Fruit fly (Drosophila melanogaster) whole organism, embryonic: ENCODE data around the gene baf.
A peak's percentile ranks its signal among the peaks of the same experiment; 100 is the strongest.

ENCODE experiments used
- Ada2b ChIP-seq: fragments of 200-800 bp; sonication (Bioruptor generic); IDR thresholded peaks from 2 replicates; pipeline ENCODE4 v1.3.6; 2022; ENCODE audit warnings: missing biosample characterization, missing genetic modification characterization
- CG11504 ChIP-seq: fragments of 200-800 bp; sonication (Bioruptor generic); optimal IDR thresholded peaks from 3 replicates; lab custom pipeline; 2019; ENCODE audit warnings: missing biosample characterization, mild to moderate bottlenecking, missing genetic modification characterization, moderate library complexity
- CG11723 ChIP-seq: fragments of 200-800 bp; sonication (Bioruptor generic); optimal IDR thresholded peaks from 2 replicates; lab custom pipeline; 2017; ENCODE audit warnings: missing biosample characterization, mild to moderate bottlenecking, missing genetic modification characterization
- CG12391 ChIP-seq: fragments of 200-800 bp; sonication (Bioruptor generic); optimal IDR thresholded peaks from 3 replicates; lab custom pipeline; 2018; ENCODE audit warnings: missing biosample characterization, mild to moderate bottlenecking, missing genetic modification characterization, moderate library complexity
- CG13775 ChIP-seq: fragments of 200-800 bp; sonication (Bioruptor generic); optimal IDR thresholded peaks from 3 replicates; lab custom pipeline; 2017; ENCODE audit warnings: missing biosample characterization, mild to moderate bottlenecking, missing genetic modification characterization
- CG17385 ChIP-seq: fragments of 200-800 bp; sonication (Bioruptor generic); optimal IDR thresholded peaks from 3 replicates; lab custom pipeline; 2018; ENCODE audit warnings: missing biosample characterization, mild to moderate bottlenecking, missing genetic modification characterization
- CG17912 ChIP-seq: fragments of 200-800 bp; sonication (Bioruptor generic); optimal IDR thresholded peaks from 2 replicates; lab custom pipeline; 2018; ENCODE audit warnings: missing biosample characterization, mild to moderate bottlenecking, missing genetic modification characterization
- CG1832 ChIP-seq: fragments of 200-800 bp; sonication (Bioruptor generic); optimal IDR thresholded peaks from 2 replicates; lab custom pipeline; 2017; ENCODE audit warnings: missing biosample characterization, mild to moderate bottlenecking, missing genetic modification characterization, inconsistent platforms
- CG2202 ChIP-seq: fragments of 200-800 bp; sonication (Bioruptor generic); optimal IDR thresholded peaks from 2 replicates; lab custom pipeline; 2018; ENCODE audit warnings: missing biosample characterization, mild to moderate bottlenecking, missing genetic modification characterization
- CG33557 ChIP-seq: fragments of 200-800 bp; sonication (Bioruptor generic); optimal IDR thresholded peaks from 2 replicates; lab custom pipeline; 2019; ENCODE audit warnings: missing biosample characterization, mild to moderate bottlenecking, missing genetic modification characterization, moderate library complexity
- CG4617 ChIP-seq: fragments of 200-800 bp; sonication (Bioruptor generic); optimal IDR thresholded peaks from 3 replicates; lab custom pipeline; 2016; ENCODE audit warnings: missing biosample characterization, missing genetic modification characterization, borderline replicate concordance
- CG6175 ChIP-seq: fragments of 200-800 bp; sonication (Bioruptor generic); IDR thresholded peaks from 3 replicates; pipeline ENCODE4 v1.3.6; 2022; ENCODE audit warnings: missing biosample characterization, missing genetic modification characterization
- CG6683 ChIP-seq: fragments of 200-800 bp; sonication (Bioruptor generic); optimal IDR thresholded peaks from 2 replicates; lab custom pipeline; 2017; ENCODE audit warnings: missing biosample characterization, mild to moderate bottlenecking, missing genetic modification characterization, missing genetic modification reagents
- CG7987 ChIP-seq: fragments of 200-800 bp; sonication (Bioruptor generic); optimal IDR thresholded peaks from 2 replicates; lab custom pipeline; 2018; ENCODE audit warnings: missing biosample characterization, mild to moderate bottlenecking, missing genetic modification characterization, moderate library complexity
- CG8765 ChIP-seq: fragments of 200-800 bp; sonication (Bioruptor generic); IDR thresholded peaks from 2 replicates; pipeline ENCODE4 v1.3.6; 2022; ENCODE audit warnings: missing biosample characterization, missing genetic modification characterization
- CG9932 ChIP-seq: fragments of 200-800 bp; sonication (Bioruptor generic); IDR thresholded peaks from 2 replicates; pipeline ENCODE4 v1.3.6; 2022; ENCODE audit warnings: missing biosample characterization, missing genetic modification characterization
- CrebB ChIP-seq: fragments of 200-800 bp; sonication (Bioruptor generic); optimal IDR thresholded peaks from 3 replicates; lab custom pipeline; 2018; ENCODE audit warnings: missing biosample characterization, mild to moderate bottlenecking, missing genetic modification characterization
- Dad ChIP-seq: fragments of 200-800 bp; sonication (Bioruptor generic); optimal IDR thresholded peaks from 3 replicates; lab custom pipeline; 2016; ENCODE audit warnings: missing biosample characterization, missing genetic modification characterization
- Dref ChIP-seq: fragments of 200-800 bp; sonication (Bioruptor generic); IDR thresholded peaks from 2 replicates; pipeline ENCODE4 v1.3.6; 2022; ENCODE audit warnings: missing biosample characterization, missing genetic modification characterization
- Drgx ChIP-seq: fragments of 200-800 bp; sonication (Bioruptor generic); IDR thresholded peaks from 2 replicates; pipeline ENCODE4 v1.3.6; 2022; ENCODE audit warnings: missing biosample characterization, missing genetic modification characterization
- Eip74EF ChIP-seq, 2 experiments: fragments of 200-800 bp in 1 of 2; fragments of >200 bp in 1 of 2; sonication (Bioruptor generic) in 1 of 2; optimal IDR thresholded peaks; 2 replicates each; lab custom pipeline; 2017 to 2019; ENCODE audit warnings: missing biosample characterization in 2 of 2, missing genetic modification characterization in 2 of 2, mild to moderate bottlenecking in 1 of 2, moderate library complexity in 1 of 2
- Ets65A ChIP-seq: fragments of 200-800 bp; sonication (Bioruptor generic); peaks from one replicate; lab custom pipeline; 2016; ENCODE audit warnings: missing biosample characterization, missing genetic modification characterization
- Fer2 ChIP-seq: fragments of 200-800 bp; sonication (Bioruptor generic); optimal IDR thresholded peaks from 2 replicates; lab custom pipeline; 2018; ENCODE audit warnings: missing biosample characterization, mild to moderate bottlenecking, missing genetic modification characterization, moderate library complexity
- HLH54F ChIP-seq: fragments of 200-800 bp; sonication (Bioruptor generic); optimal IDR thresholded peaks from 3 replicates; lab custom pipeline; 2016; ENCODE audit warnings: missing biosample characterization, missing genetic modification characterization
- Hsf ChIP-seq: fragments of 200-800 bp; sonication (Bioruptor generic); optimal IDR thresholded peaks from 3 replicates; lab custom pipeline; 2016; ENCODE audit warnings: missing biosample characterization, missing genetic modification characterization
- Jarid2 ChIP-seq: fragments of 200-800 bp; sonication (Bioruptor generic); optimal IDR thresholded peaks from 3 replicates; lab custom pipeline; 2017; ENCODE audit warnings: mild to moderate bottlenecking, missing biosample characterization, missing genetic modification reagents, missing genetic modification characterization
- Max ChIP-seq: fragments of 200-800 bp; sonication (Bioruptor generic); optimal IDR thresholded peaks from 2 replicates; lab custom pipeline; 2016; ENCODE audit warnings: missing biosample characterization, mild to moderate bottlenecking, missing genetic modification characterization
- Nf-YC ChIP-seq: fragments of 200-800 bp; optimal IDR thresholded peaks from 3 replicates; lab custom pipeline; 2019; ENCODE audit warnings: missing biosample characterization, mild to moderate bottlenecking, missing genetic modification characterization, moderate library complexity
- Scr ChIP-seq: fragments of 200-800 bp; sonication (Bioruptor generic); IDR thresholded peaks from 2 replicates; pipeline ENCODE4 v1.3.6; 2022; ENCODE audit warnings: missing biosample characterization, missing genetic modification characterization; ENCODE audit not compliant: partially characterized antibody
- Usf ChIP-seq: fragments of 200-800 bp; sonication (Bioruptor generic); optimal IDR thresholded peaks from 2 replicates; lab custom pipeline; 2017; ENCODE audit warnings: missing genotype, missing biosample characterization, missing genetic modification characterization
- aop ChIP-seq: fragments of 200-800 bp; sonication (Bioruptor generic); IDR thresholded peaks from 2 replicates; pipeline ENCODE4 v1.3.6; 2022; ENCODE audit warnings: missing biosample characterization, missing genetic modification characterization
- bcd ChIP-seq: fragments of 200-800 bp; sonication (Bioruptor generic); optimal IDR thresholded peaks from 2 replicates; lab custom pipeline; 2017; ENCODE audit warnings: missing biosample characterization, mild to moderate bottlenecking, missing genetic modification characterization
- chm ChIP-seq: fragments of 200-800 bp; sonication (Bioruptor generic); IDR thresholded peaks from 2 replicates; pipeline ENCODE4 v1.3.6; 2022; ENCODE audit warnings: missing biosample characterization, missing genetic modification characterization
- crp ChIP-seq, 2 experiments: fragments of 200-800 bp; sonication (Bioruptor generic); optimal IDR thresholded peaks; 2 replicates in 1 of 2; 3 replicates in 1 of 2; lab custom pipeline; 2017; ENCODE audit warnings: missing biosample characterization in 2 of 2, missing genetic modification characterization in 2 of 2, mild to moderate bottlenecking in 1 of 2, moderate library complexity in 1 of 2
- dan ChIP-seq: fragments of 200-800 bp; sonication (Bioruptor generic); IDR thresholded peaks from 2 replicates; pipeline ENCODE4 v1.3.6; 2022; ENCODE audit warnings: missing biosample characterization, missing genetic modification characterization
- fd3F ChIP-seq: fragments of 200-800 bp; sonication (Bioruptor generic); optimal IDR thresholded peaks from 2 replicates; lab custom pipeline; 2018; ENCODE audit warnings: missing biosample characterization, mild to moderate bottlenecking, missing genetic modification characterization, moderate library complexity
- gem ChIP-seq: fragments of 200-800 bp; sonication (Bioruptor generic); optimal IDR thresholded peaks from 2 replicates; lab custom pipeline; 2019; ENCODE audit warnings: missing biosample characterization, mild to moderate bottlenecking, missing genetic modification characterization, moderate library complexity
- gsb ChIP-seq: fragments of 200-800 bp; sonication (Bioruptor generic); IDR thresholded peaks from 2 replicates; pipeline ENCODE4 v1.3.6; 2022; ENCODE audit warnings: missing biosample characterization, missing genetic modification characterization
- gsb-n ChIP-seq: fragments of 200-800 bp; sonication (Bioruptor generic); optimal IDR thresholded peaks from 3 replicates; lab custom pipeline; 2018; ENCODE audit warnings: missing biosample characterization, mild to moderate bottlenecking, missing genetic modification characterization
- ham ChIP-seq: fragments of 200-800 bp; sonication (Bioruptor generic); IDR thresholded peaks from 2 replicates; pipeline ENCODE4 v1.3.6; 2022; ENCODE audit warnings: missing biosample characterization, missing genetic modification characterization
- her ChIP-seq: fragments of 200-800 bp; sonication (Bioruptor generic); optimal IDR thresholded peaks from 2 replicates; lab custom pipeline; 2016; ENCODE audit warnings: missing biosample characterization, missing genetic modification characterization
- hkb ChIP-seq, 2 experiments: fragments of 200-800 bp in 1 of 2; fragments of >200 bp in 1 of 2; sonication (Bioruptor generic) in 1 of 2; IDR thresholded peaks in 1 of 2; optimal IDR thresholded peaks in 1 of 2; 2 replicates each; pipeline versions ENCODE4 v1.3.6 to Lab custom; 2017 to 2022; ENCODE audit warnings: missing biosample characterization in 1 of 2, missing genetic modification characterization in 1 of 2
- kay ChIP-seq: fragments of 200-800 bp; sonication (Bioruptor generic); optimal IDR thresholded peaks from 2 replicates; lab custom pipeline; 2016; ENCODE audit warnings: missing biosample characterization, missing genetic modification characterization
- knrl ChIP-seq: fragments of 200-800 bp; sonication (Bioruptor generic); IDR thresholded peaks from 3 replicates; pipeline ENCODE4 v1.3.6; 2022; ENCODE audit warnings: missing biosample characterization, missing genetic modification characterization; ENCODE audit not compliant: partially characterized antibody
- p53 ChIP-seq: fragments of 200-800 bp; sonication (Bioruptor generic); optimal IDR thresholded peaks from 2 replicates; lab custom pipeline; 2016; ENCODE audit warnings: missing biosample characterization, missing genetic modification characterization
- salm ChIP-seq: fragments of 200-800 bp; sonication (Bioruptor generic); optimal IDR thresholded peaks from 2 replicates; lab custom pipeline; 2018; ENCODE audit warnings: missing biosample characterization, mild to moderate bottlenecking, missing genetic modification characterization
- ttk ChIP-seq: fragments of 200-800 bp; sonication (Bioruptor generic); IDR thresholded peaks from 2 replicates; pipeline ENCODE4 v2.1.2; 2022; ENCODE audit warnings: missing biosample characterization, missing genetic modification characterization
- unpg ChIP-seq: fragments of 200-800 bp; sonication (Bioruptor generic); optimal IDR thresholded peaks from 3 replicates; lab custom pipeline; 2018; ENCODE audit warnings: missing biosample characterization, mild to moderate bottlenecking, missing genetic modification characterization, moderate library complexity

Gene baf

DNA sequence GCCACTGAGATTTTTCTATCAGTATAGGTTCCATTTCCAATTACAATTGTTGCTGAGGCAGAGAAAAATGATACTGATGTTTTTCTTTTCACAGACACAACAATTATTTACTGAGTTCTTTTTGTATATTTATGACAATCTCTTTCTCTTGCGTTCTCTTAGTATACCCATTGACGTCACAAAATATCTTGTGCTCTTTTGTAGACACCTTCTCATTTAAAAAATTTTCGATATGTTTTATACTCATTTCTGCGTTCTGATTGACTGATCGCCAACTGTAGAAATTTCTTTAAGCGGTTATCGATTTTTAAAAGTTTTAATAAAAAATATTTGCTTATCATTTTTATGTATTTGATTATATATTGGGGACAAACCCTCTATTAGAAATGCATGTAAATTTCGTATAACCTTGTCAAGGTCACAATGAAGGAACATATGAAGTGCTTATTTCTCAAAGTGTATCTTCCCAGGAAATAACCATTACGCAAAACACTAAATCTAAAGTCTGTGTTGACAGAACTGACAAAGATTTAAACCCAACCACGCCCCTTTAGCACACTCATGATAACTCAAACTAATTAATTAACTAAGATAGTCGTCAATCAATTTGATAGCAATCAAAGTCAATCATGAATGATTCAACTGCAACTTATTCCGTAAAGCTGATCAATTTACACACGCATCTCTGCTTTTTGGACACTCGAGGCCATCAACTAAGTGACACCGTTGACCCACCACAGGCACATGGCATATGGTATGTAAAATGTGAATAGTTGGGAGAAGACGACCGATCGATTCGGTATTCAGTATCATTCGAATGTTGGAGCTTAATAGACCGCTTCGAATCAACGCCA, 18.4 kb upstream of the baf start, which contains the start of the genes Glyat and Tg (continued):
- TF ChIP-seq CG1832 (GFP tag; lab: Kevin White, UChicago) = no peak
- no peak for TF ChIP-seq CG2202 (tag; lab: Kevin White, UChicago)
- TF ChIP-seq HLH54F (GFP tag; lab: Kevin White, UChicago) = no peak
- peak; percentile 47 for TF ChIP-seq gem (tag; lab: Kevin White, UChicago)
- no peak for TF ChIP-seq ham (GFP tag; lab: Robert Waterston, UW)
- TF ChIP-seq CG6175 (GFP tag; lab: Robert Waterston, UW) = no peak
- TF ChIP-seq CG12391 (tag; lab: Kevin White, UChicago) = peak; percentile 40
- peak; percentile 9 for TF ChIP-seq CG13775
- no peak for TF ChIP-seq CG4617 (GFP tag; lab: Kevin White, UChicago)
- no peak for TF ChIP-seq CG6683 (GFP tag; lab: Kevin White, UChicago)
- no peak for TF ChIP-seq Usf (GFP tag; lab: Kevin White, UChicago)
- TF ChIP-seq Nf-YC = peak; percentile 16
- no peak for TF ChIP-seq Ets65A (GFP tag; lab: Kevin White, UChicago)
- no peak for TF ChIP-seq Hsf (GFP tag; lab: Kevin White, UChicago)
- peak; percentile 51 for TF ChIP-seq Scr (GFP tag; lab: Robert Waterston, UW)
- TF ChIP-seq her (GFP tag; lab: Kevin White, UChicago) = peak; percentile 99
- TF ChIP-seq Max (GFP tag; lab: Kevin White, UChicago) = no peak
- peak; percentile 1 for TF ChIP-seq gsb-n (tag; lab: Kevin White, UChicago)
- peak; percentile 51 for TF ChIP-seq CG11504
- no peak for TF ChIP-seq aop
- no peak for TF ChIP-seq Ada2b (GFP tag; lab: Robert Waterston, UW)
- no peak for TF ChIP-seq CG11723
- TF ChIP-seq crp (GFP tag; optimal IDR thresholded peaks at IDR 0.05; lab: Kevin White, UChicago) = no peak
- TF ChIP-seq Dref (GFP tag; lab: Robert Waterston, UW) = peak; percentile 97
- no peak for TF ChIP-seq dan
- peak in 1 of 2 experiments; percentile 53 for TF ChIP-seq Eip74EF (GFP tag; optimal IDR thresholded peaks at IDR 0.05; lab: Kevin White, UChicago)
- peak; percentile 4 for TF ChIP-seq Jarid2 (GFP tag; lab: Kevin White, UChicago)
- no peak for TF ChIP-seq gsb (GFP tag; lab: Robert Waterston, UW)
- TF ChIP-seq unpg = no peak
- no peak for TF ChIP-seq bcd
- no peak for TF ChIP-seq salm (tag; lab: Kevin White, UChicago)
- no peak for TF ChIP-seq CG17385 (GFP tag; lab: Kevin White, UChicago)
- TF ChIP-seq CG17912 (GFP tag; lab: Kevin White, UChicago) = no peak
- TF ChIP-seq Fer2 (tag; lab: Kevin White, UChicago) = peak; percentile 19
- no peak for TF ChIP-seq knrl (GFP tag; lab: Robert Waterston, UW)
- no peak for TF ChIP-seq CG33557 (GFP tag; lab: Kevin White, UChicago)
- TF ChIP-seq CG8765 (GFP tag; lab: Robert Waterston, UW) = no peak
- TF ChIP-seq chm (GFP tag; lab: Robert Waterston, UW) = no peak
- TF ChIP-seq hkb (optimal IDR thresholded peaks at IDR 0.05; lab: Kevin White, UChicago) = no peak
- 0 out of 2 replicates have a peak, but pooled peaks have one; percentile 36 for TF ChIP-seq hkb (GFP tag; IDR thresholded peaks at IDR 0.05; lab: Robert Waterston, UW)
- TF ChIP-seq kay (GFP tag; lab: Kevin White, UChicago) = no peak
- TF ChIP-seq Dad (GFP tag; lab: Kevin White, UChicago) = no peak
- no peak for TF ChIP-seq CrebB
- TF ChIP-seq ttk (GFP tag; lab: Robert Waterston, UW) = peak; percentile 5; the same call in 1 of the 2 replicates
- no peak for TF ChIP-seq CG7987 (GFP tag; lab: Kevin White, UChicago)
- no peak for TF ChIP-seq p53 (GFP tag; lab: Kevin White, UChicago)
- TF ChIP-seq CG9932 (GFP tag; lab: Robert Waterston, UW) = peak; percentile 50
- no peak for TF ChIP-seq Drgx (GFP tag; lab: Robert Waterston, UW)
- TF ChIP-seq fd3F (GFP tag; lab: Kevin White, UChicago) = no peak
